Worm (Caenorhabditis elegans) whole organism, L4 larva: ENCODE results near the gene hsp-110.

Experiments used
- ceh-28 ChIP-seq: fragments of 150-350 bp; optimal IDR thresholded peaks from 2 replicates; lab custom pipeline; 2014; ENCODE audit warnings: missing biosample characterization, missing genetic modification reagents, missing genetic modification characterization
- ceh-82 ChIP-seq: sonication (generic microtip); optimal IDR thresholded peaks from 2 replicates; lab custom pipeline; 2017; ENCODE audit warnings: missing biosample characterization, missing genetic modification characterization
- unc-39 ChIP-seq: sonication (generic microtip); optimal IDR thresholded peaks from 2 replicates; lab custom pipeline; 2017; ENCODE audit warnings: missing biosample characterization, missing genetic modification characterization

- TF ChIP-seq unc-39 (tag; lab: Kevin White, UChicago) = no peak
- no peak for TF ChIP-seq ceh-28 (tag; lab: Kevin White, UChicago)
- TF ChIP-seq ceh-82 (tag; lab: Kevin White, UChicago) = no peak
Measured at ce11 chrIII:8443557-8444131, 3.1 kb downstream of the hsp-110 start, which contains the start of gene ufbp-1.
